Comparison of ENCODE assay signal across 1 fruit fly cellular context in the genomic region with DNA sequence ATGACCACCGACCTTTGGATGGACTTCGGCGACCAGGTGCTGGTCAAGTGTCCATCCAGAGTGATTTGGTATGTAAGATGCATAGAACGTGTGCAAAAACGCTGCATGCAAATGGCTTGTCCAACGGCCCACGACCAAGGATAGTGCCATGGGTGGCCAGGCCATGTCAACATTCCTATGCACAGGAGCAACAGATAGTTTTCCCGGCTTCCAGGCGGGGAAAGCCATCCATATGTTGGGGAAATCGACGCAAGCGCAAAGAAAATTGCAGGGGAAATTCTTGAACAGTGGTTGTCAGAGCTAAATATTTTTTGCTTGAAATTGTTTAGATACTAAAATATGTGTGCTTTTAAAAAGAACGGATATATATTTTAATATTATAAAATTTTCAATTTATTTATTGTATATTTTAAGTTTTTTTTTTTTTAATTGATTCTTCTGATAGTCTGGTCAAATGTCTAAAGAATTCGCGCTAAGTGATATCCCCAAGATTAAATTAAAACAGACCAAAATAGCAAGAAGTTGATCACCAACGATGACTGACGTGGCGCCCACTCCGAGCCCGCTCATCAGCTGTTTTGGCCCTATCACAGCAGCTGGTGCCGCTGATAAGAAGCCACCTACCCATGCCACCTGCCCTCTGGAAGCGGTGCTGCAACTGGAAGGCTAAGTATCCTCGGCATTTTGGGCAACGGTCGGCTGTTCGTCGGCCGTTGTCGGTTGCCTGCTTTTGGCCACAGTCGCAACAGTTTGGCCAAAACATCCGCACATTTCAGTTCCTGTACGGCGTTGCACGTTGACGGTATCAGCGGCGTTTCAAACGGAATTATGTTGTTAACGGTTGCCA.
TF ChIP-seq lines count a peak whose summit lies in the region.

TSS of gene 5-HT2B (plus strand) at position 797 of the 847 bp plus-strand sequence.

TF ChIP-seq in whole organism, embryonic, 481 proteins besides CTCF, POLR2A, EP300 and RAD21 (continued from another document and continues in another):
- no peak for TF ChIP-seq Eip74EF (GFP tag; optimal IDR thresholded peaks at IDR 0.05; lab: Kevin White, UChicago)
- TF ChIP-seq Sox102F (GFP tag; optimal IDR thresholded peaks at IDR 0.05; lab: Kevin White, UChicago), result peak; percentile 27
- no peak for TF ChIP-seq Bdp1 (GFP tag; optimal IDR thresholded peaks at IDR 0.05; lab: Kevin White, UChicago)
- TF ChIP-seq CG3995 (GFP tag; optimal IDR thresholded peaks at IDR 0.05; lab: Kevin White, UChicago), result no peak
- no peak for TF ChIP-seq Neu2 (GFP tag; optimal IDR thresholded peaks at IDR 0.05; lab: Kevin White, UChicago; ENCODE audit: borderline replicate concordance)
- no peak for TF ChIP-seq CkIIα-i1 (GFP tag; IDR thresholded peaks at IDR 0.05; lab: Robert Waterston, UW)
- TF ChIP-seq B-H2 (GFP tag; optimal IDR thresholded peaks at IDR 0.05; lab: Kevin White, UChicago), result peak; percentile 20
- TF ChIP-seq Mad (GFP tag; optimal IDR thresholded peaks at IDR 0.05; lab: Kevin White, UChicago), result no peak
- no peak for TF ChIP-seq ssp (GFP tag; IDR thresholded peaks at IDR 0.05; lab: Robert Waterston, UW)
- TF ChIP-seq Nf-YC (tag; optimal IDR thresholded peaks at IDR 0.05; lab: Kevin White, UChicago), result no peak
- TF ChIP-seq otp (GFP tag; IDR thresholded peaks at IDR 0.05; lab: Robert Waterston, UW), result no peak
- no peak for TF ChIP-seq Atf3 (GFP tag; optimal IDR thresholded peaks at IDR 0.05; lab: Kevin White, UChicago)
- TF ChIP-seq crp (GFP tag; optimal IDR thresholded peaks at IDR 0.05; lab: Kevin White, UChicago), result peak in 1 of 2 experiments; percentile 37
- peak; percentile 55 for TF ChIP-seq Ets65A (GFP tag; lab: Kevin White, UChicago)
- peak; percentile 35 for TF ChIP-seq CG10543 (GFP tag; optimal IDR thresholded peaks at IDR 0.05; lab: Kevin White, UChicago)
- no peak for TF ChIP-seq mirr (GFP tag; optimal IDR thresholded peaks at IDR 0.05; lab: Kevin White, UChicago)
- no peak for TF ChIP-seq CG30020 (tag; optimal IDR thresholded peaks at IDR 0.05; lab: Kevin White, UChicago)
- TF ChIP-seq CG11456 (GFP tag; IDR thresholded peaks at IDR 0.05; lab: Robert Waterston, UW), result no peak
- TF ChIP-seq Vsx1 (GFP tag; optimal IDR thresholded peaks at IDR 0.05; lab: Kevin White, UChicago), result no peak
- no peak for TF ChIP-seq btn (GFP tag; optimal IDR thresholded peaks at IDR 0.05; lab: Kevin White, UChicago)
- no peak for TF ChIP-seq tin (GFP tag; optimal IDR thresholded peaks at IDR 0.05; lab: Kevin White, UChicago)
- TF ChIP-seq Usf (GFP tag; optimal IDR thresholded peaks at IDR 0.05; lab: Kevin White, UChicago), result no peak
- TF ChIP-seq ase (GFP tag; IDR thresholded peaks at IDR 0.05; lab: Robert Waterston, UW), result no peak
- no peak for TF ChIP-seq CG42726 (GFP tag; IDR thresholded peaks at IDR 0.05; lab: Robert Waterston, UW; ENCODE audit: partially characterized antibody)
- TF ChIP-seq schlank (tag; optimal IDR thresholded peaks at IDR 0.05; lab: Kevin White, UChicago), result no peak
- TF ChIP-seq phol (tag; optimal IDR thresholded peaks at IDR 0.05; lab: Kevin White, UChicago), result no peak
- peak; percentile 86 for TF ChIP-seq CG18599 (GFP tag; optimal IDR thresholded peaks at IDR 0.05; lab: Kevin White, UChicago)
- no peak for TF ChIP-seq zfh2 (GFP tag; optimal IDR thresholded peaks at IDR 0.05; lab: Kevin White, UChicago)
- TF ChIP-seq Sin3A (optimal IDR thresholded peaks at IDR 0.05; lab: Kevin White, UChicago), result no peak
- no peak for TF ChIP-seq CG1832 (GFP tag; optimal IDR thresholded peaks at IDR 0.05; lab: Kevin White, UChicago)
- TF ChIP-seq shn (GFP tag; optimal IDR thresholded peaks at IDR 0.05; lab: Kevin White, UChicago), result no peak
- no peak for TF ChIP-seq CG17186 (GFP tag; optimal IDR thresholded peaks at IDR 0.05; lab: Kevin White, UChicago)
- no peak for TF ChIP-seq luna (GFP tag; optimal IDR thresholded peaks at IDR 0.05; lab: Kevin White, UChicago)
- no peak for TF ChIP-seq CG18764 (GFP tag; optimal IDR thresholded peaks at IDR 0.05; lab: Kevin White, UChicago)
- TF ChIP-seq Hmr (GFP tag; optimal IDR thresholded peaks at IDR 0.05; lab: Kevin White, UChicago), result peak; percentile 71
- no peak for TF ChIP-seq CG11398 (GFP tag; optimal IDR thresholded peaks at IDR 0.05; lab: Kevin White, UChicago)
- TF ChIP-seq ham (GFP tag; IDR thresholded peaks at IDR 0.05; lab: Robert Waterston, UW), result no peak
- TF ChIP-seq bbx (GFP tag; IDR thresholded peaks at IDR 0.05; lab: Robert Waterston, UW; ENCODE audit: partially characterized antibody), result no peak
- TF ChIP-seq CG16813 (GFP tag; IDR thresholded peaks at IDR 0.05; lab: Robert Waterston, UW; ENCODE audit: partially characterized antibody), result no peak
- no peak for TF ChIP-seq peb (GFP tag; IDR thresholded peaks at IDR 0.05; lab: Robert Waterston, UW)
- TF ChIP-seq dmrt11E (tag; optimal IDR thresholded peaks at IDR 0.05; lab: Kevin White, UChicago), result no peak
- TF ChIP-seq CG14710 (tag; optimal IDR thresholded peaks at IDR 0.05; lab: Kevin White, UChicago), result no peak
- TF ChIP-seq sens-2 (GFP tag; IDR thresholded peaks at IDR 0.05; lab: Robert Waterston, UW), result no peak
- no peak for TF ChIP-seq Dref (GFP tag; IDR thresholded peaks at IDR 0.05; lab: Robert Waterston, UW)
- no peak for TF ChIP-seq CG8290 (GFP tag; optimal IDR thresholded peaks at IDR 0.05; lab: Kevin White, UChicago)
- TF ChIP-seq CG8290 (tag; optimal IDR thresholded peaks at IDR 0.05; lab: Kevin White, UChicago), result no peak
- peak; percentile 36 for TF ChIP-seq CG12391 (tag; optimal IDR thresholded peaks at IDR 0.05; lab: Kevin White, UChicago)
- no peak for TF ChIP-seq cg (GFP tag; optimal IDR thresholded peaks at IDR 0.05; lab: Kevin White, UChicago)
- no peak for TF ChIP-seq CG34422 (GFP tag; IDR thresholded peaks at IDR 0.05; lab: Robert Waterston, UW)
- peak; percentile 63 for TF ChIP-seq lab (GFP tag; optimal IDR thresholded peaks at IDR 0.05; lab: Kevin White, UChicago)
- no peak for TF ChIP-seq CG17568 (GFP tag; optimal IDR thresholded peaks at IDR 0.05; lab: Kevin White, UChicago)
- TF ChIP-seq mld (GFP tag; IDR thresholded peaks at IDR 0.05; lab: Robert Waterston, UW; ENCODE audit: partially characterized antibody), result no peak
- TF ChIP-seq Hsf (GFP tag; optimal IDR thresholded peaks at IDR 0.05; lab: Kevin White, UChicago), result no peak
- TF ChIP-seq tll (GFP tag; optimal IDR thresholded peaks at IDR 0.05; lab: Kevin White, UChicago), result no peak
- no peak for TF ChIP-seq Poxn (GFP tag; IDR thresholded peaks at IDR 0.05; lab: Robert Waterston, UW)
- TF ChIP-seq CG16779 (GFP tag; IDR thresholded peaks at IDR 0.05; lab: Robert Waterston, UW), result no peak
- TF ChIP-seq CG43689 (GFP tag; IDR thresholded peaks at IDR 0.05; lab: Robert Waterston, UW), result no peak
- TF ChIP-seq hth (optimal IDR thresholded peaks at IDR 0.05; lab: Kevin White, UChicago), result no peak
- TF ChIP-seq unpg (GFP tag; optimal IDR thresholded peaks at IDR 0.05; lab: Kevin White, UChicago), result no peak
- no peak for TF ChIP-seq bsh (GFP tag; optimal IDR thresholded peaks at IDR 0.05; lab: Kevin White, UChicago)
- TF ChIP-seq ems (GFP tag; optimal IDR thresholded peaks at IDR 0.05; lab: Kevin White, UChicago), result no peak
- no peak for TF ChIP-seq seq (GFP tag; IDR thresholded peaks at IDR 0.05; lab: Robert Waterston, UW)
- TF ChIP-seq odd (GFP tag; optimal IDR thresholded peaks at IDR 0.05; lab: Kevin White, UChicago), result peak; percentile 15
- no peak for TF ChIP-seq fd96Cb (tag; optimal IDR thresholded peaks at IDR 0.05; lab: Kevin White, UChicago)
- no peak for TF ChIP-seq kah (GFP tag; optimal IDR thresholded peaks at IDR 0.05; lab: Kevin White, UChicago)
- TF ChIP-seq Nf-YB (GFP tag; optimal IDR thresholded peaks at IDR 0.05; lab: Kevin White, UChicago), result no peak
- TF ChIP-seq gce (GFP tag; IDR thresholded peaks at IDR 0.05; lab: Robert Waterston, UW), result no peak
- TF ChIP-seq tna (GFP tag; IDR thresholded peaks at IDR 0.05; lab: Robert Waterston, UW; ENCODE audit: partially characterized antibody), result no peak
- no peak for TF ChIP-seq nom (GFP tag; optimal IDR thresholded peaks at IDR 0.05; lab: Kevin White, UChicago)
- TF ChIP-seq wor (GFP tag; IDR thresholded peaks at IDR 0.05; lab: Robert Waterston, UW), result no peak
- TF ChIP-seq Meics (GFP tag; optimal IDR thresholded peaks at IDR 0.05; lab: Kevin White, UChicago), result peak; percentile 65
- no peak for TF ChIP-seq zen (tag; optimal IDR thresholded peaks at IDR 0.05; lab: Kevin White, UChicago)
- TF ChIP-seq CG31388 (GFP tag; optimal IDR thresholded peaks at IDR 0.05; lab: Kevin White, UChicago), result no peak
- no peak for TF ChIP-seq CG11085 (GFP tag; IDR thresholded peaks at IDR 0.05; lab: Robert Waterston, UW)
- TF ChIP-seq CG11504 (tag; optimal IDR thresholded peaks at IDR 0.05; lab: Kevin White, UChicago), result peak; percentile 53
- TF ChIP-seq nmo (GFP tag; optimal IDR thresholded peaks at IDR 0.05; lab: Kevin White, UChicago), result peak; percentile 0
- TF ChIP-seq HLH3B (GFP tag; IDR thresholded peaks at IDR 0.05; lab: Robert Waterston, UW), result no peak
- TF ChIP-seq dmrt99B (tag; optimal IDR thresholded peaks at IDR 0.05; lab: Kevin White, UChicago), result peak; percentile 39
- TF ChIP-seq unc-4 (GFP tag; IDR thresholded peaks at IDR 0.05; lab: Robert Waterston, UW; ENCODE audit: partially characterized antibody), result no peak
- no peak for TF ChIP-seq CG12219 (GFP tag; optimal IDR thresholded peaks at IDR 0.05; lab: Kevin White, UChicago)
- no peak for TF ChIP-seq pum (GFP tag; optimal IDR thresholded peaks at IDR 0.05; lab: Kevin White, UChicago)
- peak; percentile 37; the same call in 1 of the 2 replicates for TF ChIP-seq esg (GFP tag; conservative IDR thresholded peaks at IDR 0.05; lab: Robert Waterston, UW)
- TF ChIP-seq crol (GFP tag; IDR thresholded peaks at IDR 0.05; lab: Robert Waterston, UW), result no peak
- TF ChIP-seq psq (GFP tag; optimal IDR thresholded peaks at IDR 0.05; lab: Kevin White, UChicago), result no peak
- TF ChIP-seq lbe (GFP tag; optimal IDR thresholded peaks at IDR 0.05; lab: Kevin White, UChicago), result no peak
- TF ChIP-seq CG10431 (GFP tag; optimal IDR thresholded peaks at IDR 0.05; lab: Kevin White, UChicago), result no peak
- TF ChIP-seq Hey (tag; optimal IDR thresholded peaks at IDR 0.05; lab: Kevin White, UChicago), result no peak
- TF ChIP-seq run (tag; optimal IDR thresholded peaks at IDR 0.05; lab: Kevin White, UChicago), result no peak
- no peak for TF ChIP-seq sr (GFP tag; IDR thresholded peaks at IDR 0.05; lab: Robert Waterston, UW)
- TF ChIP-seq CG10654 (GFP tag; optimal IDR thresholded peaks at IDR 0.05; lab: Kevin White, UChicago), result no peak
- no peak for TF ChIP-seq CG33557 (GFP tag; optimal IDR thresholded peaks at IDR 0.05; lab: Kevin White, UChicago)
- no peak for TF ChIP-seq usp (GFP tag; optimal IDR thresholded peaks at IDR 0.05; lab: Kevin White, UChicago)
- no peak for TF ChIP-seq CG18476 (GFP tag; optimal IDR thresholded peaks at IDR 0.05; lab: Kevin White, UChicago)
- TF ChIP-seq disco-r (GFP tag; optimal IDR thresholded peaks at IDR 0.05; lab: Kevin White, UChicago), result no peak
- TF ChIP-seq vnd (GFP tag; IDR thresholded peaks at IDR 0.05; lab: Robert Waterston, UW; ENCODE audit: partially characterized antibody), result no peak
- TF ChIP-seq Six4 (GFP tag; optimal IDR thresholded peaks at IDR 0.05; lab: Kevin White, UChicago), result no peak
- TF ChIP-seq corto (GFP tag; optimal IDR thresholded peaks at IDR 0.05; lab: Kevin White, UChicago), result no peak
- TF ChIP-seq CG2875 (GFP tag; optimal IDR thresholded peaks at IDR 0.05; lab: Kevin White, UChicago), result no peak
- TF ChIP-seq CG13894 (tag; optimal IDR thresholded peaks at IDR 0.05; lab: Kevin White, UChicago), result peak; percentile 42
- TF ChIP-seq CG13424 (tag; optimal IDR thresholded peaks at IDR 0.05; lab: Kevin White, UChicago), result peak; percentile 32
- peak; percentile 22; the same call in 1 of the 2 replicates for TF ChIP-seq Drgx (GFP tag; IDR thresholded peaks at IDR 0.05; lab: Robert Waterston, UW)
- no peak for TF ChIP-seq CG7271 (tag; optimal IDR thresholded peaks at IDR 0.05; lab: Kevin White, UChicago)
- TF ChIP-seq tx (GFP tag; optimal IDR thresholded peaks at IDR 0.05; lab: Kevin White, UChicago), result no peak
- TF ChIP-seq ind (GFP tag; optimal IDR thresholded peaks at IDR 0.05; lab: Kevin White, UChicago), result peak; percentile 15
- TF ChIP-seq PHDP (tag; optimal IDR thresholded peaks at IDR 0.05; lab: Kevin White, UChicago), result no peak
- 0 out of 2 replicates have a peak, but pooled peaks have one; percentile 14 for TF ChIP-seq CG7372 (GFP tag; IDR thresholded peaks at IDR 0.05; lab: Robert Waterston, UW)
- no peak for TF ChIP-seq CHES-1-like (GFP tag; optimal IDR thresholded peaks at IDR 0.05; lab: Kevin White, UChicago)
- TF ChIP-seq CG14965 (GFP tag; optimal IDR thresholded peaks at IDR 0.05; lab: Kevin White, UChicago; ENCODE audit: borderline replicate concordance), result no peak
- TF ChIP-seq slou (GFP tag; optimal IDR thresholded peaks at IDR 0.05; lab: Kevin White, UChicago), result no peak
- 0 out of 2 replicates have a peak, but pooled peaks have one; percentile 31 for TF ChIP-seq CG32767 (GFP tag; IDR thresholded peaks at IDR 0.05; lab: Robert Waterston, UW)
- no peak for TF ChIP-seq org-1 (GFP tag; optimal IDR thresholded peaks at IDR 0.05; lab: Kevin White, UChicago)
- no peak for TF ChIP-seq cas (GFP tag; IDR thresholded peaks at IDR 0.05; lab: Robert Waterston, UW)
- TF ChIP-seq CG11695 (GFP tag; IDR thresholded peaks at IDR 0.05; lab: Robert Waterston, UW), result 0 out of 3 replicates have a peak, but pooled peaks have one; percentile 9
- no peak for TF ChIP-seq Dfd (GFP tag; optimal IDR thresholded peaks at IDR 0.05; lab: Kevin White, UChicago)
- TF ChIP-seq D (optimal IDR thresholded peaks at IDR 0.05; lab: Kevin White, UChicago), result no peak
- TF ChIP-seq D (GFP tag; optimal IDR thresholded peaks at IDR 0.05; lab: Kevin White, UChicago), result no peak
- TF ChIP-seq CG17612 (GFP tag; IDR thresholded peaks at IDR 0.05; lab: Robert Waterston, UW), result no peak
- TF ChIP-seq exex (tag; optimal IDR thresholded peaks at IDR 0.05; lab: Kevin White, UChicago), result no peak
- peak; percentile 46; the same call in 1 of the 2 replicates for TF ChIP-seq vvl (GFP tag; IDR thresholded peaks at IDR 0.05; lab: Robert Waterston, UW)
- peak; percentile 56 for TF ChIP-seq gem (tag; optimal IDR thresholded peaks at IDR 0.05; lab: Kevin White, UChicago)
- TF ChIP-seq CG8281 (tag; optimal IDR thresholded peaks at IDR 0.05; lab: Kevin White, UChicago), result no peak
- no peak for TF ChIP-seq HmgD (GFP tag; optimal IDR thresholded peaks at IDR 0.05; lab: Kevin White, UChicago)
- peak; percentile 27 for TF ChIP-seq CG9817 (tag; optimal IDR thresholded peaks at IDR 0.05; lab: Kevin White, UChicago)
- TF ChIP-seq MESR4 (GFP tag; optimal IDR thresholded peaks at IDR 0.05; lab: Kevin White, UChicago), result no peak
- peak; percentile 91 for TF ChIP-seq scrt (GFP tag; optimal IDR thresholded peaks at IDR 0.05; lab: Kevin White, UChicago)
- TF ChIP-seq CG6654 (GFP tag; optimal IDR thresholded peaks at IDR 0.05; lab: Kevin White, UChicago), result no peak
